Worm (Caenorhabditis elegans): ENCODE data around the gene Y113G7B.12.

ce11 chrV:20249438-20250120 is 37.1 kb upstream of the Y113G7B.12 start, which contains the start of gene swsn-1:
- no peak for TF ChIP-seq ceh-58 (GFP tag; IDR thresholded peaks at IDR 0.05)
- TF ChIP-seq sptf-2 (GFP tag; optimal IDR thresholded peaks at IDR 0.05) = no peak
- TF ChIP-seq K12H6.12 (tag; optimal IDR thresholded peaks at IDR 0.05) = no peak
- no peak for TF ChIP-seq nfyb-1 (GFP tag; IDR thresholded peaks at IDR 0.05)
- no peak for TF ChIP-seq ztf-25 (GFP tag; IDR thresholded peaks at IDR 0.05)
- TF ChIP-seq die-1 (tag; optimal IDR thresholded peaks at IDR 0.05) = no peak
- no peak for TF ChIP-seq let-526 (GFP tag; IDR thresholded peaks at IDR 0.05)
- TF ChIP-seq hsf-1 (GFP tag; IDR thresholded peaks at IDR 0.05) = no peak
- TF ChIP-seq unc-62 (GFP tag; optimal IDR thresholded peaks at IDR 0.05) = no peak
- TF ChIP-seq ztf-22 (GFP tag; optimal IDR thresholded peaks at IDR 0.05) = no peak
- TF ChIP-seq cebp-2 (GFP tag; IDR thresholded peaks at IDR 0.05) = no peak
- no peak for TF ChIP-seq ztf-26 (tag; optimal IDR thresholded peaks at IDR 0.05)
